Worm (Caenorhabditis elegans) whole organism, midembryonic: Measurements from ENCODE around the gene F58E2.4.

Source experiments
- cog-1 ChIP-seq: sonication (generic microtip); optimal IDR thresholded peaks from 2 replicates; lab custom pipeline; 2016; ENCODE audit warnings: missing genetic modification characterization, missing compliant biosample characterization
- flt-1 ChIP-seq: fragments of 200-800 bp; sonication (Bioruptor generic); IDR thresholded peaks from 2 replicates; pipeline ENCODE4 v1.3.6; 2022; ENCODE audit warnings: missing genetic modification characterization, missing compliant biosample characterization
- klf-2 ChIP-seq: fragments of 200-800 bp; sonication (Bioruptor generic); conservative IDR thresholded peaks from 2 replicates; pipeline ENCODE4 v1.3.6; 2022; ENCODE audit warnings: missing genetic modification reagents, missing genetic modification characterization, missing compliant biosample characterization
- med-1 ChIP-seq: sonication (generic microtip); optimal IDR thresholded peaks from 2 replicates; lab custom pipeline; 2017; ENCODE audit warnings: missing genetic modification characterization, mild to moderate bottlenecking, missing compliant biosample characterization, antibody characterized with exemption, missing genetic modification reagents; ENCODE audit not compliant: insufficient read depth
- ref-1 ChIP-seq: fragments of 200-800 bp; sonication (Bioruptor generic); conservative IDR thresholded peaks from 2 replicates; pipeline ENCODE4 v1.3.6; 2022; ENCODE audit warnings: missing genetic modification reagents, missing genetic modification characterization, missing compliant biosample characterization
- tab-1 ChIP-seq: fragments of 200-800 bp; sonication (Bioruptor generic); IDR thresholded peaks from 2 replicates; pipeline ENCODE4 v1.3.6; 2022; ENCODE audit warnings: missing genetic modification characterization, missing compliant biosample characterization
- ztf-23 ChIP-seq: fragments of 200-800 bp; sonication (Bioruptor generic); IDR thresholded peaks from 2 replicates; pipeline ENCODE4 v1.3.6; 2022; ENCODE audit warnings: missing genetic modification reagents, missing genetic modification characterization, missing compliant biosample characterization

DNA sequence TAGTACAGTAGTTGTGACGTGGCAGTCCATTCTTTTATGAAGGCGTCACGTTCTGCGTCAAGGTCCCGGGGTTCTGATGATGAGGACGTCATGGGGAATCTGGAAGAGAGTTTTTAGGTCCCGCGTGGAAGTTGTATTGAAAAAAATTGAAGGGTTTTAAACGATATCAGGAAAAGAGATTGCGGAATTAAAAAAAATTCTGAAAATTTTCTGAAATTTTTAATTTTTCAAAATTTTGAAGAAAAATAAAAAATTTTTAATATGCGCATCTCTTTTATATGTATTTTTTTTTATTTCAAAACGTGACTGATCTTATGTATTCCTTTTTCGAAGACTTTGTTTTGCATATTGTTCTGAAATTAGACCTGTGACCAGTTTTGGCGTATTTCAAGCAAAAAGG, 40.7 kb upstream of the F58E2.4 start, which contains the start of gene C04C3.6:
- TF ChIP-seq flt-1 (GFP tag; lab: Robert Waterston, UW) (no peak), tab-1 (no peak), cog-1 (tag; lab: Kevin White, UChicago) (no peak), ref-1 (GFP tag; lab: Robert Waterston, UW) (no peak), ztf-23 (GFP tag; lab: Robert Waterston, UW) (no peak), klf-2 (GFP tag; lab: Robert Waterston, UW) (no peak), med-1 (GFP tag; lab: Kevin White, UChicago) (no peak)
